Worm (Caenorhabditis elegans) whole organism, L2 larva: Measurements from ENCODE around the gene spp-3.

Experiments
- C34F6.9 ChIP-seq: fragments of 150-350 bp; optimal IDR thresholded peaks from 2 replicates; lab custom pipeline; 2014; ENCODE audit warnings: missing biosample characterization, missing genetic modification characterization
- F13H6.1 ChIP-seq: sonication (generic microtip); optimal IDR thresholded peaks from 2 replicates; lab custom pipeline; 2016; ENCODE audit warnings: missing genetic modification characterization, missing compliant biosample characterization
- R02D3.7 ChIP-seq: fragments of 150-350 bp; optimal IDR thresholded peaks from 2 replicates; lab custom pipeline; 2014; ENCODE audit warnings: missing biosample characterization, missing genetic modification characterization
- Y55F3AM.14 ChIP-seq: fragments of 200-800 bp; sonication (Bioruptor generic); optimal IDR thresholded peaks from 2 replicates; lab custom pipeline; 2018; ENCODE audit warnings: mild to moderate bottlenecking, missing genetic modification characterization, missing compliant biosample characterization
- ZK546.5 ChIP-seq: sonication (generic microtip); optimal IDR thresholded peaks from 2 replicates; lab custom pipeline; 2017; ENCODE audit warnings: missing biosample characterization, missing genetic modification characterization
- alr-1 ChIP-seq: fragments of 150-350 bp; optimal IDR thresholded peaks from 2 replicates; lab custom pipeline; 2014; ENCODE audit warnings: missing biosample characterization, missing genetic modification characterization
- aly-2 ChIP-seq: fragments of 150-350 bp; optimal IDR thresholded peaks from 2 replicates; lab custom pipeline; 2014; ENCODE audit warnings: missing biosample characterization, missing genetic modification characterization
- ama-1 ChIP-seq: fragments of 150-350 bp; optimal IDR thresholded peaks from 2 replicates; lab custom pipeline; 2018; ENCODE audit warnings: inconsistent platforms
- blmp-1 ChIP-seq: sonication (generic microtip); optimal IDR thresholded peaks from 2 replicates; lab custom pipeline; 2017; ENCODE audit warnings: missing genetic modification characterization, mild to moderate bottlenecking, missing compliant biosample characterization, antibody characterized with exemption, moderate library complexity; ENCODE audit not compliant: insufficient read depth
- ceh-16 ChIP-seq: fragments of 150-350 bp; optimal IDR thresholded peaks from 2 replicates; lab custom pipeline; 2014; ENCODE audit warnings: missing biosample characterization, missing genetic modification characterization
- ceh-82 ChIP-seq: fragments of 150-350 bp; optimal IDR thresholded peaks from 2 replicates; lab custom pipeline; 2014; ENCODE audit warnings: missing biosample characterization, missing genetic modification characterization
- crh-2 ChIP-seq: sonication (generic microtip); optimal IDR thresholded peaks from 2 replicates; lab custom pipeline; 2017; ENCODE audit warnings: missing biosample characterization, missing genetic modification characterization
- fos-1 ChIP-seq: fragments of 150-350 bp; optimal IDR thresholded peaks from 2 replicates; lab custom pipeline; 2014; ENCODE audit warnings: missing biosample characterization, missing genetic modification characterization
- lin-39 ChIP-seq: fragments of 150-350 bp; optimal IDR thresholded peaks from 2 replicates; lab custom pipeline; 2014; ENCODE audit warnings: missing biosample characterization, missing genetic modification reagents, missing genetic modification characterization
- lsy-2 ChIP-seq, 2 experiments: fragments of 150-350 bp in 1 of 2; sonication (generic microtip) in 1 of 2; optimal IDR thresholded peaks; 2 replicates each; lab custom pipeline; 2014 to 2017; ENCODE audit warnings: missing biosample characterization in 2 of 2, missing genetic modification characterization in 2 of 2
- mab-5 ChIP-seq: fragments of 150-350 bp; optimal IDR thresholded peaks from 2 replicates; lab custom pipeline; 2014; ENCODE audit warnings: missing biosample characterization, missing genetic modification characterization
- mdl-1 ChIP-seq, 2 experiments: fragments of 150-350 bp in 1 of 2; sonication (generic microtip) in 1 of 2; optimal IDR thresholded peaks; 2 replicates each; lab custom pipeline; 2017; ENCODE audit warnings: missing biosample characterization in 2 of 2, missing genetic modification characterization in 2 of 2
- nhr-10 ChIP-seq: sonication (generic microtip); optimal IDR thresholded peaks from 2 replicates; lab custom pipeline; 2017; ENCODE audit warnings: missing biosample characterization, missing genetic modification characterization
- nhr-11 ChIP-seq: fragments of 150-350 bp; optimal IDR thresholded peaks from 2 replicates; lab custom pipeline; 2014; ENCODE audit warnings: missing biosample characterization, missing genetic modification characterization
- nhr-12 ChIP-seq: fragments of 150-350 bp; optimal IDR thresholded peaks from 2 replicates; lab custom pipeline; 2014; ENCODE audit warnings: missing biosample characterization, missing genetic modification characterization
- nhr-129 ChIP-seq: fragments of 150-350 bp; optimal IDR thresholded peaks from 2 replicates; lab custom pipeline; 2014; ENCODE audit warnings: missing biosample characterization, missing genetic modification characterization
- nhr-21 ChIP-seq: fragments of 150-350 bp; optimal IDR thresholded peaks from 2 replicates; lab custom pipeline; 2014; ENCODE audit warnings: missing biosample characterization, missing genetic modification characterization
- nhr-23 ChIP-seq: fragments of 150-350 bp; optimal IDR thresholded peaks from 2 replicates; lab custom pipeline; 2014; ENCODE audit warnings: missing biosample characterization, missing genetic modification reagents, missing genetic modification characterization
- nhr-25 ChIP-seq: fragments of 150-350 bp; sonication (generic microtip); optimal IDR thresholded peaks from 3 replicates; lab custom pipeline; 2014; ENCODE audit warnings: missing biosample characterization, missing genetic modification characterization
- nhr-6 ChIP-seq: fragments of 150-350 bp; optimal IDR thresholded peaks from 2 replicates; lab custom pipeline; 2014; ENCODE audit warnings: missing biosample characterization, missing genetic modification characterization
- peb-1 ChIP-seq: fragments of 150-350 bp; optimal IDR thresholded peaks from 2 replicates; lab custom pipeline; 2014; ENCODE audit warnings: missing biosample characterization, missing genetic modification characterization
- sem-4 ChIP-seq: fragments of 150-350 bp; optimal IDR thresholded peaks from 2 replicates; lab custom pipeline; 2014; ENCODE audit warnings: missing biosample characterization, missing genetic modification reagents, missing genetic modification characterization
- skn-1 ChIP-seq: sonication (generic microtip); optimal IDR thresholded peaks from 2 replicates; lab custom pipeline; 2017; ENCODE audit warnings: missing biosample characterization, missing genetic modification characterization
- sma-9 ChIP-seq, 2 experiments: fragments of 150-350 bp in 1 of 2; sonication (generic microtip) in 1 of 2; optimal IDR thresholded peaks; 2 replicates each; lab custom pipeline; 2014 to 2016; ENCODE audit warnings: missing genetic modification characterization in 2 of 2, mild to moderate bottlenecking in 1 of 2, missing biosample characterization in 1 of 2, missing compliant biosample characterization in 1 of 2, missing genetic modification reagents in 1 of 2, moderate library complexity in 1 of 2
- snpc-4 ChIP-seq: fragments of 150-350 bp; optimal IDR thresholded peaks from 2 replicates; lab custom pipeline; 2014; ENCODE audit warnings: missing biosample characterization, missing genetic modification characterization
- unc-39 ChIP-seq: fragments of 150-350 bp; optimal IDR thresholded peaks from 2 replicates; lab custom pipeline; 2014; ENCODE audit warnings: missing biosample characterization, missing genetic modification characterization
- unc-62 ChIP-seq: fragments of 150-350 bp; optimal IDR thresholded peaks from 2 replicates; lab custom pipeline; 2014; ENCODE audit warnings: missing biosample characterization, missing genetic modification reagents, missing genetic modification characterization
- ztf-1 ChIP-seq: fragments of 200-800 bp; sonication (Bioruptor generic); conservative IDR thresholded peaks from 2 replicates; pipeline ENCODE4 v1.3.6; 2022; ENCODE audit warnings: missing genetic modification characterization, missing compliant biosample characterization
- ztf-11 ChIP-seq: sonication (generic microtip); optimal IDR thresholded peaks from 2 replicates; lab custom pipeline; 2017; ENCODE audit warnings: missing biosample characterization, missing genetic modification characterization
- ztf-4 ChIP-seq: fragments of 150-350 bp; optimal IDR thresholded peaks from 2 replicates; lab custom pipeline; 2014; ENCODE audit warnings: missing biosample characterization, missing genetic modification characterization

The spp-3 gene

ce11 chrX:7305520-7306186 lies 9.5 kb downstream of the spp-3 start, which contains the start of gene sur-5 (continued):
- TF ChIP-seq blmp-1 (tag; lab: Kevin White, UChicago) = no peak
- no peak for TF ChIP-seq Y55F3AM.14
- TF ChIP-seq sem-4 (tag; lab: Kevin White, UChicago) = peak; percentile 47
- no peak for TF ChIP-seq peb-1 (tag; lab: Kevin White, UChicago)
- TF ChIP-seq snpc-4 (tag; lab: Kevin White, UChicago) = no peak
- TF ChIP-seq nhr-10 (tag; lab: Kevin White, UChicago) = no peak
- no peak for TF ChIP-seq ztf-11 (tag; lab: Kevin White, UChicago)
- no peak for TF ChIP-seq lsy-2 (tag; optimal IDR thresholded peaks at IDR 0.05; lab: Kevin White, UChicago)

ce11 chrX:7303115-7303514 lies 12.0 kb downstream of the spp-3 start:
- TF ChIP-seq fos-1 (tag; lab: Kevin White, UChicago) = peak; percentile 10
- no peak for TF ChIP-seq nhr-12

- TF ChIP-seq fos-1 (tag; lab: Kevin White, UChicago) (no peak), unc-39 (tag; lab: Kevin White, UChicago) (no peak), nhr-6 (no peak), F13H6.1 (no peak), lin-39 (tag; lab: Kevin White, UChicago) (no peak), aly-2 (tag; lab: Kevin White, UChicago) (no peak), mdl-1 (tag; optimal IDR thresholded peaks at IDR 0.05; lab: Kevin White, UChicago) (no peak), R02D3.7 (no peak), sma-9 (GFP tag; optimal IDR thresholded peaks at IDR 0.05; lab: Kevin White, UChicago) (no peak), sma-9 (tag; optimal IDR thresholded peaks at IDR 0.05; lab: Kevin White, UChicago) (no peak), nhr-23 (tag; lab: Kevin White, UChicago) (no peak), unc-62 (GFP tag; lab: Kevin White, UChicago) (no peak), nhr-25 (tag; lab: Kevin White, UChicago) (no peak), ztf-4 (tag; lab: Kevin White, UChicago) (no peak), crh-2 (tag; lab: Kevin White, UChicago) (no peak), nhr-11 (tag; lab: Kevin White, UChicago) (no peak), ceh-82 (tag; lab: Kevin White, UChicago) (no peak), mab-5 (no peak), ZK546.5 (tag; lab: Kevin White, UChicago) (no peak)
These were observed 16.5 kb downstream of the spp-3 start, which contains the start of gene K03A1.4 for ce11 chrX:7298652-7299051. TSS of gene K03A1.4 (minus strand) at chrX:7298752.

ce11 chrX:7296310-7296709 lies 18.8 kb downstream of the spp-3 start:
- TF ChIP-seq ztf-1 (no peak), ceh-16 (tag; lab: Kevin White, UChicago) (no peak), alr-1 (no peak), sem-4 (tag; lab: Kevin White, UChicago) (no peak), fos-1 (tag; lab: Kevin White, UChicago) (no peak), R02D3.7 (no peak), lin-39 (tag; lab: Kevin White, UChicago) (no peak), blmp-1 (tag; lab: Kevin White, UChicago) (no peak), ama-1 (no peak), C34F6.9 (tag; lab: Kevin White, UChicago) (no peak), ztf-4 (tag; lab: Kevin White, UChicago) (no peak)
- TF ChIP-seq, all 48 proteins: peak for 0

ce11 chrX:7291810-7292209 lies 23.3 kb downstream of the spp-3 start, which contains the start of gene lron-7:
TSS of gene lron-7 (plus strand) at chrX:7292132.
- TF ChIP-seq nhr-129 (tag; lab: Kevin White, UChicago) (no peak), ceh-82 (tag; lab: Kevin White, UChicago) (no peak), nhr-21 (tag; lab: Kevin White, UChicago) (no peak), fos-1 (tag; lab: Kevin White, UChicago) (peak; percentile 40), crh-2 (tag; lab: Kevin White, UChicago) (peak; percentile 38), skn-1 (no peak)
- TF ChIP-seq, all 48 proteins: peak for 2
